Worm (Caenorhabditis elegans) whole organism, young adult: ENCODE results near the gene srw-59.
A peak's percentile ranks its signal among the peaks of the same experiment; 100 is the strongest.

ENCODE experiments used
- C06A6.2 ChIP-seq: fragments of 200-800 bp; sonication (Bioruptor generic); conservative IDR thresholded peaks from 2 replicates; pipeline ENCODE4 v1.3.6; 2022; ENCODE audit warnings: missing genetic modification characterization, missing compliant biosample characterization
- F10E7.11 ChIP-seq: sonication (generic microtip); optimal IDR thresholded peaks from 2 replicates; lab custom pipeline; 2017; ENCODE audit warnings: mild to moderate bottlenecking, missing genetic modification characterization, moderate library complexity, missing compliant biosample characterization
- F49E8.2 ChIP-seq: sonication (generic microtip); optimal IDR thresholded peaks from 3 replicates; lab custom pipeline; 2017; ENCODE audit warnings: missing genetic modification characterization, mild to moderate bottlenecking, missing compliant biosample characterization, antibody characterized with exemption, moderate library complexity; ENCODE audit not compliant: insufficient read depth
- F57A8.1 ChIP-seq: fragments of 200-800 bp; sonication (Bioruptor generic); optimal IDR thresholded peaks from 2 replicates; lab custom pipeline; 2018; ENCODE audit warnings: mild to moderate bottlenecking, missing genetic modification characterization, moderate library complexity, missing compliant biosample characterization
- K11D2.4 ChIP-seq: fragments of 200-800 bp; sonication (Bioruptor generic); IDR thresholded peaks from 2 replicates; pipeline ENCODE4 v1.3.6; 2022; ENCODE audit warnings: missing genetic modification reagents, missing genetic modification characterization, missing compliant biosample characterization
- T07F8.4 ChIP-seq: sonication (generic microtip); optimal IDR thresholded peaks from 2 replicates; lab custom pipeline; 2016; ENCODE audit warnings: mild to moderate bottlenecking, missing genetic modification characterization, moderate library complexity, missing compliant biosample characterization
- Y53G8AR.9 ChIP-seq: fragments of 200-800 bp; sonication (Bioruptor generic); conservative IDR thresholded peaks from 2 replicates; pipeline ENCODE4 v1.3.6; 2022; ENCODE audit warnings: missing genetic modification reagents, missing genetic modification characterization, missing compliant biosample characterization
- Y56A3A.18 ChIP-seq: fragments of 200-800 bp; sonication (Bioruptor generic); IDR thresholded peaks from 2 replicates; pipeline ENCODE4 v1.3.6; 2022; ENCODE audit warnings: missing genetic modification reagents, missing genetic modification characterization, missing compliant biosample characterization
- Y67H2A.10 ChIP-seq: fragments of 200-800 bp; sonication (Bioruptor generic); conservative IDR thresholded peaks from 2 replicates; pipeline ENCODE4 v1.3.6; 2022; ENCODE audit warnings: missing genetic modification reagents, missing genetic modification characterization, missing compliant biosample characterization
- aptf-3 ChIP-seq: fragments of 200-800 bp; sonication (Bioruptor generic); IDR thresholded peaks from 2 replicates; pipeline ENCODE4 v1.3.6; 2022; ENCODE audit warnings: missing genetic modification characterization, missing compliant biosample characterization
- athp-1 ChIP-seq: sonication (generic microtip); optimal IDR thresholded peaks from 2 replicates; lab custom pipeline; 2017; ENCODE audit warnings: mild to moderate bottlenecking, missing genetic modification characterization, missing compliant biosample characterization
- cebp-1 ChIP-seq, 2 experiments: fragments of 200-800 bp in 1 of 2; sonication (Bioruptor generic) in 1 of 2; sonication (generic microtip) in 1 of 2; IDR thresholded peaks in 1 of 2; optimal IDR thresholded peaks in 1 of 2; 2 replicates each; pipeline versions ENCODE4 v1.3.6 to Lab custom; 2017 to 2022; ENCODE audit warnings: missing compliant biosample characterization in 2 of 2, missing genetic modification characterization in 2 of 2, mild to moderate bottlenecking in 1 of 2, missing genetic modification reagents in 1 of 2, moderate library complexity in 1 of 2
- cebp-2 ChIP-seq: fragments of 200-800 bp; sonication (Bioruptor generic); IDR thresholded peaks from 2 replicates; pipeline ENCODE4 v1.3.6; 2022; ENCODE audit warnings: missing genetic modification characterization, missing compliant biosample characterization
- ceh-100 ChIP-seq: fragments of 200-800 bp; sonication (Bioruptor generic); IDR thresholded peaks from 2 replicates; pipeline ENCODE4 v1.3.6; 2022; ENCODE audit warnings: missing genetic modification reagents, missing genetic modification characterization, missing compliant biosample characterization
- ceh-40 ChIP-seq: fragments of 200-800 bp; sonication (Bioruptor generic); IDR thresholded peaks from 2 replicates; pipeline ENCODE4 v1.3.6; 2022; ENCODE audit warnings: missing genetic modification characterization, missing compliant biosample characterization
- chd-7 ChIP-seq: sonication (generic microtip); optimal IDR thresholded peaks from 2 replicates; lab custom pipeline; 2016; ENCODE audit warnings: mild to moderate bottlenecking, missing genetic modification characterization, moderate library complexity, missing compliant biosample characterization
- dpff-1 ChIP-seq: sonication (generic microtip); optimal IDR thresholded peaks from 2 replicates; lab custom pipeline; 2017; ENCODE audit warnings: mild to moderate bottlenecking, missing genetic modification characterization, missing compliant biosample characterization
- dpl-1 ChIP-seq: fragments of 150-350 bp; optimal IDR thresholded peaks from 2 replicates; lab custom pipeline; 2014; ENCODE audit warnings: missing biosample characterization, missing genetic modification reagents, missing genetic modification characterization
- ekl-4 ChIP-seq: fragments of 200-800 bp; sonication (Bioruptor generic); IDR thresholded peaks from 2 replicates; pipeline ENCODE4 v1.3.6; 2022; ENCODE audit warnings: missing genetic modification reagents, missing genetic modification characterization, missing compliant biosample characterization
- fkh-3 ChIP-seq: sonication (generic microtip); optimal IDR thresholded peaks from 2 replicates; lab custom pipeline; 2016; ENCODE audit warnings: mild to moderate bottlenecking, missing genetic modification characterization, missing compliant biosample characterization
- him-1 ChIP-seq: sonication (generic microtip); optimal IDR thresholded peaks from 2 replicates; lab custom pipeline; 2016; ENCODE audit warnings: missing genotype, missing genetic modification reagents, missing genetic modification characterization, missing compliant biosample characterization
- hlh-26 ChIP-seq: fragments of 200-800 bp; sonication (Bioruptor generic); conservative IDR thresholded peaks from 2 replicates; pipeline ENCODE4 v1.3.6; 2022; ENCODE audit warnings: missing genetic modification reagents, missing genetic modification characterization, missing compliant biosample characterization
- lsy-27 ChIP-seq: sonication (generic microtip); optimal IDR thresholded peaks from 2 replicates; lab custom pipeline; 2017; ENCODE audit warnings: missing genetic modification characterization, mild to moderate bottlenecking, missing compliant biosample characterization, antibody characterized with exemption, missing genotype, borderline replicate concordance; ENCODE audit not compliant: insufficient read depth
- mcd-1 ChIP-seq: fragments of 200-800 bp; sonication (Bioruptor generic); IDR thresholded peaks from 2 replicates; pipeline ENCODE4 v1.3.6; 2022; ENCODE audit warnings: missing genetic modification reagents, missing genetic modification characterization, missing compliant biosample characterization
- mel-28 ChIP-seq: sonication (generic microtip); optimal IDR thresholded peaks from 2 replicates; lab custom pipeline; 2016; ENCODE audit warnings: borderline replicate concordance, mild to moderate bottlenecking, missing genetic modification characterization, missing compliant biosample characterization
- nhr-80 ChIP-seq: sonication (generic microtip); optimal IDR thresholded peaks from 2 replicates; lab custom pipeline; 2016; ENCODE audit warnings: missing genetic modification characterization, missing compliant biosample characterization
- rec-8 ChIP-seq, 2 experiments: sonication (generic microtip); optimal IDR thresholded peaks; 2 replicates each; lab custom pipeline; 2016; ENCODE audit warnings: mild to moderate bottlenecking in 2 of 2, missing genetic modification characterization in 2 of 2, missing genetic modification reagents in 2 of 2, missing genotype in 2 of 2, missing biosample characterization in 1 of 2, missing compliant biosample characterization in 1 of 2, moderate library complexity in 1 of 2
- repo-1 ChIP-seq: sonication (generic microtip); optimal IDR thresholded peaks from 2 replicates; lab custom pipeline; 2017; ENCODE audit warnings: mild to moderate bottlenecking, missing genetic modification characterization, missing compliant biosample characterization
- tbp1 ChIP-seq: fragments of 200-800 bp; sonication (Bioruptor generic); optimal IDR thresholded peaks from 2 replicates; lab custom pipeline; 2018; ENCODE audit warnings: mild to moderate bottlenecking, missing genetic modification characterization, missing compliant biosample characterization
- unc-62 ChIP-seq: fragments of 150-350 bp; optimal IDR thresholded peaks from 2 replicates; lab custom pipeline; 2014; ENCODE audit warnings: missing biosample characterization, missing genetic modification reagents, missing genetic modification characterization
- xnd-1 ChIP-seq: sonication (generic microtip); optimal IDR thresholded peaks from 2 replicates; lab custom pipeline; 2016; ENCODE audit warnings: missing genotype, missing genetic modification reagents, missing genetic modification characterization, missing compliant biosample characterization
- zfh-2 ChIP-seq: fragments of 200-800 bp; sonication (Bioruptor generic); conservative IDR thresholded peaks from 2 replicates; pipeline ENCODE4 v1.3.6; 2022; ENCODE audit warnings: missing genetic modification reagents, missing genetic modification characterization, missing compliant biosample characterization
- ztf-22 ChIP-seq: fragments of 200-800 bp; sonication (Bioruptor generic); optimal IDR thresholded peaks from 2 replicates; lab custom pipeline; 2018; ENCODE audit warnings: mild to moderate bottlenecking, missing genetic modification characterization, moderate library complexity, missing compliant biosample characterization

Gene srw-59

DNA sequence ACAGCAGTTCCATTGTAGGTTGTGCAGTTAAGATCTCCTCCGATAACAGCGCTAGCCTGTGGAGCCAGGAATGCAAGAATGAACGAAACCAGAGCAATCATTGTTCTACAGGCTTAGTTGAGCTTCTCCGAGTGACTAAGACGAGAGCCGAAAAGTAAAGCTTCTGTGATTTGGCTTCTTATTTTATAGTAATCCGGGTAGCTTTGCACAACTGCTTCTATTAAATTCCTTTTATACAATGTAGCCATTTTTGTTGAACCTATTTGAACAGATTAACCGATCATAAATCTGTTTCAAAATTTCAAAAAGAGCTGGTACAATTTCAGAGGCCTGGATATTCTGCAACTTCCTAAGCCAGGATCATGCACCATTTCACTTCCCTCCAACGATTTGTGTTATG is 33.3 kb downstream of the srw-59 start, which contains the start of gene F35E8.9:
Gene F35E8.9 (minus strand): TSS at position 101 of the 400 bp plus-strand sequence.
- TF ChIP-seq unc-62 (GFP tag; lab: Kevin White, UChicago): no peak
- no peak for TF ChIP-seq rec-8 (tag; optimal IDR thresholded peaks at IDR 0.05; lab: Kevin White, UChicago)
- TF ChIP-seq him-1 (tag; lab: Kevin White, UChicago): no peak
- no peak for TF ChIP-seq ceh-40
- no peak for TF ChIP-seq chd-7 (tag; lab: Kevin White, UChicago)
- TF ChIP-seq F10E7.11 (tag; lab: Kevin White, UChicago): no peak
- TF ChIP-seq mel-28 (tag; lab: Kevin White, UChicago): no peak
- TF ChIP-seq aptf-3 (GFP tag; lab: Robert Waterston, UW): no peak
- TF ChIP-seq dpl-1 (GFP tag; lab: Kevin White, UChicago): no peak
- no peak for TF ChIP-seq fkh-3
- TF ChIP-seq hlh-26 (GFP tag; lab: Robert Waterston, UW): no peak
- TF ChIP-seq C06A6.2 (GFP tag; lab: Robert Waterston, UW): no peak
- TF ChIP-seq nhr-80 (tag; lab: Kevin White, UChicago): no peak
- no peak for TF ChIP-seq ztf-22 (GFP tag; lab: Kevin White, UChicago)

DNA sequence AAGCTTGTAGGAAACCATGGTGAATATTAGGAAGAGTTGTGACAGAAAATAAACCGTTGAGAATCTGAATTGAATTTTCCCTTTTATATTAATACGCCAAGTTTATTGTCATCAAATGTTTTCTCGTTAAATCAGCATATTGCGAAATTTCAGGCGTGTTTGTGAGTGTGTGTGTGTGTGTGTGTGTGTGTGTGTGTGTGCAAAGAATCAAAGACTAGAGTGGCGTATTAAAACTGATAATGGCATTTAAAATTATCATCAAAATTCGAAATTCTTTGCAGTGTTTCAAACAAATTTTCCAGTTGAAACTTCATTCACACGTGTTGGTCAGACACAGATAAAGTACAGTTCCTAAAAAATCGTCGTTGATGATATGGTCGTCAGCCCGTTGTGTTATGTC is 34.9 kb downstream of the srw-59 start, which contains the start of gene gst-38:
Gene gst-38 (minus strand): TSS at position 152 of the 400 bp plus-strand sequence.
- peak; percentile 86 for TF ChIP-seq cebp-1 (GFP tag; IDR thresholded peaks at IDR 0.05; lab: Robert Waterston, UW)
- TF ChIP-seq cebp-1 (tag; optimal IDR thresholded peaks at IDR 0.05; lab: Kevin White, UChicago): peak; percentile 93
- no peak for TF ChIP-seq F57A8.1 (GFP tag; lab: Kevin White, UChicago)
- no peak for TF ChIP-seq repo-1 (tag; lab: Kevin White, UChicago)
- TF ChIP-seq Y53G8AR.9 (GFP tag; lab: Robert Waterston, UW): no peak
- TF ChIP-seq tbp1 (GFP tag; lab: Kevin White, UChicago): no peak
- no peak for TF ChIP-seq C06A6.2 (GFP tag; lab: Robert Waterston, UW)
- no peak for TF ChIP-seq mcd-1 (GFP tag; lab: Robert Waterston, UW)
- peak; percentile 82 for TF ChIP-seq nhr-80 (tag; lab: Kevin White, UChicago)
- no peak for TF ChIP-seq dpff-1 (tag; lab: Kevin White, UChicago)
- TF ChIP-seq lsy-27 (tag; lab: Kevin White, UChicago): no peak

DNA sequence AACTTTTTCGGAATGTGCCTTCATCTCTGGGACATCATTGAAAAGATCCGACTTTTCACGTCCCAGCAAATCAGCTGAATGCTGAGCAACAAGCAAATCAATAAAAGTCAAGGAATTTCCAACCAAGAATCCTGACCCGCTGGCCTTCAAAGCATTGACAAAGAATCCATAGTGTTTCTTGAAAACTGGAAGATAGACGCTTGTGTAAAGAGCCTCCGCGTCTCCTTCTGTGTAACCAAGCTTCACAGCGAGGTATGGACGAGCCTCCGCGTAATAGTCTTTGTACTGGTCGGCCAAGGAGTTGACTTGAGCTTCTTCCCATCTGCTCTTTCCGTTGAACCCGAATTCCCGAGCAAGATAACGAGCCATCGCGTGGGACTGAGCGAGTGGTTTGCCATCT is 35.5 kb downstream of the srw-59 start:
- TF ChIP-seq nhr-80 (tag; lab: Kevin White, UChicago) (no peak), F49E8.2 (tag; lab: Kevin White, UChicago) (no peak), K11D2.4 (GFP tag; lab: Robert Waterston, UW) (no peak), Y56A3A.18 (GFP tag; lab: Robert Waterston, UW) (no peak), ceh-100 (GFP tag; lab: Robert Waterston, UW) (no peak), T07F8.4 (tag; lab: Kevin White, UChicago) (no peak), xnd-1 (tag; lab: Kevin White, UChicago) (no peak), Y67H2A.10 (no peak), ztf-22 (GFP tag; lab: Kevin White, UChicago) (no peak), ekl-4 (no peak)
- TF ChIP-seq, all 124 proteins: peak for 0

ce11 chrV:15914774-15915173 is 36.0 kb downstream of the srw-59 start:
- TF ChIP-seq zfh-2 (GFP tag; lab: Robert Waterston, UW): peak; percentile 59
- TF ChIP-seq cebp-2 (GFP tag; lab: Robert Waterston, UW): 0 out of 2 replicates have a peak, but pooled peaks have one; percentile 67
- TF ChIP-seq athp-1: no peak
- TF ChIP-seq, all 124 proteins: peak for 2
